Worm (Caenorhabditis elegans): Measurements from ENCODE around the gene C47E8.11.

C47E8.11 gene

DNA sequence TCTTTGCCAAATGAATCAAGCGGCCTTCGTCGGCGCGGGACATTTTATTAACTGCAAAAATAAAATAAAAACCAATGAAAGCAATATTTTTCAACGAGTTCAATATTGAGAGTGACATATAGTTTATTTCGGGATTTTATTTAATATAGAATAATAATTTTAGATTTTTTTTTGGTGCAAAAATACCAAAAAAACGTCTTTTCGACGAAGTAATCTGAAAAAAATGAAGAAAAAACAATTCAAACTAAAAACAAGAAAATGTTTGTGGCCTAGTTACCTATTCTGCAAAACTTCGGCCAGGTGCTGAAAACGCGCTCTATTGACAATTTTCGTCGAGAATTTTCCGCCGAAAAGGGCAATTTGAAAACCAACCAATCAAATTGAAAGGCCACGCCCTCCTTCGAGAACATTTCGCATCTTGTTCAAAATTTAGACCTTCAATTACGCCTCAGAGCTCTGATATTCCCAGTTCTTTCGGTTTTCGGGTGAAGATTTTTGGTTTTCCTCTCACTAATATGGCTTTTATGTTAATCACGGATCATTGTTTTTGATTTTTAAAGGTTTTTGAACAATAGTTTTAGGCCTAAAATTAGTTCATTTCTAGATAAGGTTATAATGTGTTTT is 2.9 kb upstream of the C47E8.11 start, which contains the start of gene C47E8.4 (continued):
- TF ChIP-seq C38D4.7 (GFP tag; optimal IDR thresholded peaks at IDR 0.05) = no peak
- peak; percentile 88 for TF ChIP-seq F13H6.1 (tag; optimal IDR thresholded peaks at IDR 0.05)
- TF ChIP-seq mec-3 (tag; optimal IDR thresholded peaks at IDR 0.05; ENCODE audit: borderline replicate concordance) = peak; percentile 83
- peak; percentile 47 for TF ChIP-seq ttx-3 (tag; optimal IDR thresholded peaks at IDR 0.05)
- TF ChIP-seq sox-2 (GFP tag; IDR thresholded peaks at IDR 0.05) = peak; percentile 49
- TF ChIP-seq unc-55 (GFP tag; optimal IDR thresholded peaks at IDR 0.05) = peak; percentile 81
- TF ChIP-seq pax-1 (tag; optimal IDR thresholded peaks at IDR 0.05) = peak; percentile 87
- peak; percentile 72 for TF ChIP-seq zip-5 (tag; optimal IDR thresholded peaks at IDR 0.05)
- TF ChIP-seq fax-1 (tag; optimal IDR thresholded peaks at IDR 0.05) = peak; percentile 73
- TF ChIP-seq eyg-1 (tag; optimal IDR thresholded peaks at IDR 0.05) = peak; percentile 78
- TF ChIP-seq Y22D7AL.16 (tag; optimal IDR thresholded peaks at IDR 0.05) = no peak
- peak; percentile 85 for TF ChIP-seq pqm-1 (tag; optimal IDR thresholded peaks at IDR 0.05)
- peak; percentile 50 for TF ChIP-seq lim-6 (tag; optimal IDR thresholded peaks at IDR 0.05)
- TF ChIP-seq fkh-10 (GFP tag; optimal IDR thresholded peaks at IDR 0.05) = peak; percentile 30
- no peak for TF ChIP-seq madf-2 (tag; optimal IDR thresholded peaks at IDR 0.05)
- peak; percentile 86 for TF ChIP-seq ceh-14 (tag; optimal IDR thresholded peaks at IDR 0.05)

DNA sequence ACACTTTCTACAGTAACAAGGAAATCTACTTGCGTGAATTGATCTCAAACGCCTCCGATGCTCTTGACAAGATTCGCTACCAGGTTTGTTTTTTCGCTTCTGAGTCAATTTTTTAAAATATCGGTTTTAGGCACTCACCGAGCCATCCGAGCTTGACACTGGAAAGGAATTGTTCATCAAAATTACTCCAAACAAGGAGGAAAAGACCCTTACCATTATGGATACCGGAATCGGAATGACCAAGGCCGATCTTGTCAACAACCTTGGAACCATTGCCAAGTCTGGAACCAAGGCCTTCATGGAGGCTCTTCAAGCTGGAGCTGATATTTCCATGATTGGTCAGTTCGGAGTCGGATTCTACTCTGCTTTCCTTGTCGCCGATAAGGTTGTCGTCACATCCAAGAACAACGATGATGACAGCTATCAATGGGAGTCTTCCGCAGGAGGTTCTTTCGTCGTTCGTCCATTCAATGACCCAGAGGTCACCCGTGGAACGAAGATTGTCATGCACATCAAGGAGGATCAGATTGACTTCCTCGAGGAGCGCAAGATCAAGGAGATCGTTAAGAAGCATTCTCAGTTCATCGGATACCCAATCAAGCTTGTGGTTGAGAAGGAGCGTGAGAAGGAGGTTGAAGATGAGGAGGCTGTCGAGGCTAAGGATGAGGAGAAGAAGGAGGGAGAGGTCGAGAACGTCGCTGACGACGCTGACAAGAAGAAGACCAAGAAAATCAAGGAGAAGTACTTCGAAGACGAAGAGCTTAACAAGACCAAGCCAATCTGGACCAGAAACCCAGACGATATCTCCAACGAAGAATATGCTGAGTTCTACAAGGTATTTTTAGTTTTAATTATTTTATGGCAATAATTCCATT is 1.9 kb upstream of the C47E8.11 start:
- peak; percentile 8 for TF ChIP-seq hlh-6 (tag; optimal IDR thresholded peaks at IDR 0.05)
- TF ChIP-seq ceh-19 (GFP tag; optimal IDR thresholded peaks at IDR 0.05) = no peak
- TF ChIP-seq dve-1 (tag; optimal IDR thresholded peaks at IDR 0.05) = no peak
- TF ChIP-seq che-1 (tag; optimal IDR thresholded peaks at IDR 0.05) = no peak
- no peak for TF ChIP-seq nhr-11 (tag; optimal IDR thresholded peaks at IDR 0.05)
- TF ChIP-seq ceh-9 (tag; optimal IDR thresholded peaks at IDR 0.05) = no peak
- TF ChIP-seq pqm-1 (tag; optimal IDR thresholded peaks at IDR 0.05) = peak; percentile 4

DNA sequence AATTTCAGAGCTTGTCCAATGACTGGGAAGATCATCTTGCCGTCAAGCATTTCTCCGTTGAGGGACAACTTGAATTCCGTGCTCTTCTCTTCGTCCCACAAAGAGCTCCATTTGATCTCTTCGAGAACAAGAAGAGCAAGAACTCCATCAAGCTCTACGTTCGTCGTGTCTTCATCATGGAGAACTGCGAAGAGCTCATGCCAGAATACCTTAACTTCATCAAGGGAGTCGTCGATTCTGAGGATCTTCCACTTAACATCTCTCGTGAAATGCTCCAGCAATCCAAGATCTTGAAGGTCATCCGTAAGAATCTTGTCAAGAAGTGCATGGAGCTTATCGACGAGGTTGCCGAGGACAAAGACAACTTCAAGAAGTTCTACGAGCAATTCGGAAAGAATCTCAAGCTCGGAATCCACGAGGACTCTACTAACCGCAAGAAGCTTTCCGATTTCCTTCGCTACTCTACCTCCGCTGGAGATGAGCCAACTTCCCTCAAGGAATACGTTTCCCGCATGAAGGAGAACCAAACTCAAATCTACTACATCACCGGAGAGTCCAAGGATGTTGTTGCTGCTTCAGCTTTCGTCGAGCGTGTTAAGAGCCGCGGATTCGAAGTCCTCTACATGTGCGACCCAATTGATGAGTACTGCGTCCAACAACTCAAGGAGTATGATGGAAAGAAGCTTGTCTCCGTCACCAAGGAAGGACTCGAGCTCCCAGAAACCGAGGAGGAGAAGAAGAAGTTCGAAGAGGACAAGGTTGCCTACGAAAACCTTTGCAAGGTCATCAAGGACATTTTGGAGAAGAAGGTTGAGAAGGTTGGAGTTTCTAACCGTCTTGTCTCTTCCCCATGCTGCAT is 1.1 kb upstream of the C47E8.11 start:
- TF ChIP-seq T23F11.4 (GFP tag; optimal IDR thresholded peaks at IDR 0.05) = peak; percentile 2
- no peak for TF ChIP-seq elt-2 (tag; optimal IDR thresholded peaks at IDR 0.05)
- no peak for TF ChIP-seq hlh-8 (tag; optimal IDR thresholded peaks at IDR 0.05)
- no peak for TF ChIP-seq ceh-31 (tag; optimal IDR thresholded peaks at IDR 0.05)

DNA sequence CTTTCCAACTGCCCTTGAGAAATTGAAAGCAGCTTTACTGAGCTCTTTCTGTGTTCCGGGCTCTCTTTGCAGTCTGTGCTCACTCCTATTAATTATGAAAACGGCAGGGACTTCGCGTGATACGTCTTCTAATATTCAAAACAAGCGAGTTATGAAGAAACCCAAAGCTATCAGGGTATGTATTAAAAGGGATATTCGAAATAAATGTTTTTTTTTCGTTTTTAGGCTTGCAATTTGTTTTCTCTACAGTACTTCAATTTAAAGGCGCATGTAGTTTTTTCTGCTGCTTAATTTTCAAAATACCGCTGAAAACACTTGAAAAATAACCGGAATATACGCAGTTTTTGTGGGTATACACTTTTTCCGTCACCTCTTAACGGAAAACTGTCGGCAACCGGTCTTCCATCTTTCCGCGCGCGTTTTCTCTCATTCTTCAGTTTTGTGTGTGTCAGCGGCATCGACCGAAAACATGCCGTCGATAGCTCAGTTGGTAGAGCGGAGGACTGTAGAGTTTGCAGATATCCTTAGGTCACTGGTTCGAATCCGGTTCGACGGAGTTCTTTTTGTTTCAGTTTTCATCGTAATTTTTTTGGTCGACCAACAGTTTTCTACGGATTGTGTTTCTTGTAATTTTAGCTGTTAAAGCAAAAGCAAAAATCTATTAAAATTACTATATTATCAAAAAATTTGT is 789 bp downstream of the C47E8.11 start, which contains the start of gene gasr-8:
Gene gasr-8, plus strand, starts transcription at position 51 of the 691 bp plus-strand sequence.
- peak; percentile 15 for TF ChIP-seq ceh-48 (tag; optimal IDR thresholded peaks at IDR 0.05)
- no peak for TF ChIP-seq elt-4 (tag; optimal IDR thresholded peaks at IDR 0.05)
- TF ChIP-seq fkh-6 (tag; optimal IDR thresholded peaks at IDR 0.05) = no peak
- TF ChIP-seq C38D4.7 (GFP tag; optimal IDR thresholded peaks at IDR 0.05) = peak; percentile 22
- peak; percentile 13 for TF ChIP-seq K02D7.2 (tag; optimal IDR thresholded peaks at IDR 0.05)
- no peak for TF ChIP-seq ceh-9 (tag; optimal IDR thresholded peaks at IDR 0.05)
- TF ChIP-seq pax-1 (tag; optimal IDR thresholded peaks at IDR 0.05) = no peak
- peak; percentile 48 for TF ChIP-seq pat-9 (tag; optimal IDR thresholded peaks at IDR 0.05)
- TF ChIP-seq hlh-30 (tag; optimal IDR thresholded peaks at IDR 0.05; ENCODE audit: insufficient read depth) = no peak
- TF ChIP-seq che-1 (tag; optimal IDR thresholded peaks at IDR 0.05) = peak; percentile 57
- no peak for TF ChIP-seq ceh-18 (tag; optimal IDR thresholded peaks at IDR 0.05)
- TF ChIP-seq ceh-19 (GFP tag; optimal IDR thresholded peaks at IDR 0.05) = peak; percentile 33
- TF ChIP-seq mec-3 (tag; optimal IDR thresholded peaks at IDR 0.05; ENCODE audit: borderline replicate concordance) = no peak
- peak; percentile 20 for TF ChIP-seq ceh-6 (GFP tag; optimal IDR thresholded peaks at IDR 0.05)
- peak; percentile 3 for TF ChIP-seq ztf-16 (tag; optimal IDR thresholded peaks at IDR 0.05)
- TF ChIP-seq dmd-4 (tag; optimal IDR thresholded peaks at IDR 0.05; ENCODE audit: borderline replicate concordance) = peak; percentile 49
- no peak for TF ChIP-seq T23F11.4 (GFP tag; optimal IDR thresholded peaks at IDR 0.05)
- TF ChIP-seq nfya-1 (tag; optimal IDR thresholded peaks at IDR 0.05) = peak; percentile 4
- peak; percentile 57 for TF ChIP-seq elt-2 (tag; optimal IDR thresholded peaks at IDR 0.05)
- TF ChIP-seq hlh-13 (GFP tag; optimal IDR thresholded peaks at IDR 0.05) = no peak
- TF ChIP-seq ttx-3 (tag; optimal IDR thresholded peaks at IDR 0.05) = no peak
- TF ChIP-seq zip-5 (tag; optimal IDR thresholded peaks at IDR 0.05) = no peak
- peak; percentile 15 for TF ChIP-seq fax-1 (tag; optimal IDR thresholded peaks at IDR 0.05)
- TF ChIP-seq sox-4 (tag; optimal IDR thresholded peaks at IDR 0.05) = peak; percentile 9

Measured in whole organism, late embryonic.